Worm (Caenorhabditis elegans): ENCODE results near the gene F45G2.8.
A peak's percentile ranks its signal among the peaks of the same experiment; 100 is the strongest.
"Not testable (repeated sequence)": the region's sequence is repeated elsewhere in the genome, so short reads cannot be mapped to it uniquely, and the experiment has no call there.

The F45G2.8 gene

ce11 chrIII:13409498-13409897, 26.0 kb downstream of the F45G2.8 start, which contains the start of gene myo-6:
Gene myo-6, plus strand, starts transcription at chrIII:13409798.
- TF ChIP-seq mbf-1 (tag; optimal IDR thresholded peaks at IDR 0.05) (no peak), nhr-10 (tag; optimal IDR thresholded peaks at IDR 0.05) (no peak), sma-9 (GFP tag; optimal IDR thresholded peaks at IDR 0.05) (no peak), sma-9 (tag; optimal IDR thresholded peaks at IDR 0.05) (no peak), lin-13 (GFP tag; optimal IDR thresholded peaks at IDR 0.05) (no peak), elt-1 (tag; optimal IDR thresholded peaks at IDR 0.05) (no peak), lsy-2 (tag; optimal IDR thresholded peaks at IDR 0.05) (no peak), alr-1 (tag; optimal IDR thresholded peaks at IDR 0.05) (no peak), R02D3.7 (tag; optimal IDR thresholded peaks at IDR 0.05) (no peak), snpc-4 (tag; optimal IDR thresholded peaks at IDR 0.05) (no peak), ama-1 (optimal IDR thresholded peaks at IDR 0.05) (no peak), nhr-12 (tag; optimal IDR thresholded peaks at IDR 0.05) (no peak)

ce11 chrIII:13405504-13405903, 30.0 kb downstream of the F45G2.8 start, which contains the start of gene nas-1:
Gene nas-1, plus strand, starts transcription at chrIII:13405804.
- TF ChIP-seq aly-2 (tag; optimal IDR thresholded peaks at IDR 0.05) (no peak), nhr-12 (tag; optimal IDR thresholded peaks at IDR 0.05) (no peak), F13H6.1 (tag; optimal IDR thresholded peaks at IDR 0.05) (no peak), nhr-11 (tag; optimal IDR thresholded peaks at IDR 0.05) (no peak), alr-1 (tag; optimal IDR thresholded peaks at IDR 0.05) (no peak), unc-62 (GFP tag; optimal IDR thresholded peaks at IDR 0.05) (no peak), snpc-4 (tag; optimal IDR thresholded peaks at IDR 0.05) (no peak), blmp-1 (tag; optimal IDR thresholded peaks at IDR 0.05; ENCODE audit: insufficient read depth) (no peak), zag-1 (tag; optimal IDR thresholded peaks at IDR 0.05) (no peak), gmeb-1 (tag; optimal IDR thresholded peaks at IDR 0.05) (no peak), peb-1 (tag; optimal IDR thresholded peaks at IDR 0.05) (no peak), ceh-16 (tag; optimal IDR thresholded peaks at IDR 0.05) (no peak), fos-1 (tag; optimal IDR thresholded peaks at IDR 0.05) (no peak), elt-3 (tag; optimal IDR thresholded peaks at IDR 0.05) (no peak)

ce11 chrIII:13404418-13404817, 31.1 kb downstream of the F45G2.8 start, which contains the start of gene ttr-52:
Gene ttr-52, plus strand, starts transcription at chrIII:13404718.
- TF ChIP-seq nhr-25 (tag; optimal IDR thresholded peaks at IDR 0.05) (no peak), nhr-10 (tag; optimal IDR thresholded peaks at IDR 0.05) (no peak), nhr-11 (tag; optimal IDR thresholded peaks at IDR 0.05) (no peak), peb-1 (tag; optimal IDR thresholded peaks at IDR 0.05) (no peak)

- TF ChIP-seq nhr-21 (tag; optimal IDR thresholded peaks at IDR 0.05) (no peak), ZK546.5 (tag; optimal IDR thresholded peaks at IDR 0.05) (no peak), R02D3.7 (tag; optimal IDR thresholded peaks at IDR 0.05) (no peak), blmp-1 (tag; optimal IDR thresholded peaks at IDR 0.05; ENCODE audit: insufficient read depth) (no peak), skn-1 (tag; optimal IDR thresholded peaks at IDR 0.05) (no peak), crh-2 (tag; optimal IDR thresholded peaks at IDR 0.05) (no peak), lin-39 (tag; optimal IDR thresholded peaks at IDR 0.05) (no peak), lsy-2 (tag; optimal IDR thresholded peaks at IDR 0.05) (no peak), unc-55 (GFP tag; optimal IDR thresholded peaks at IDR 0.05) (no peak), snpc-4 (tag; optimal IDR thresholded peaks at IDR 0.05) (no peak), nhr-10 (tag; optimal IDR thresholded peaks at IDR 0.05) (no peak), nhr-11 (tag; optimal IDR thresholded peaks at IDR 0.05) (no peak), lin-13 (GFP tag; optimal IDR thresholded peaks at IDR 0.05) (no peak), fos-1 (tag; optimal IDR thresholded peaks at IDR 0.05) (no peak), dmd-4 (tag; optimal IDR thresholded peaks at IDR 0.05) (no peak)
These were observed 32.5 kb downstream of the F45G2.8 start, which contains the start of gene mig-18 for ce11 chrIII:13402934-13403333. Gene mig-18, plus strand, starts transcription at chrIII:13403234.

ce11 chrIII:13401673-13402258, 33.7 kb downstream of the F45G2.8 start, which contains the start of the genes srlf-9 and srlf-10:
Gene srlf-9, minus strand, starts transcription at chrIII:13401773.
Gene srlf-10, plus strand, starts transcription at chrIII:13402208.
- TF ChIP-seq unc-55 (GFP tag; optimal IDR thresholded peaks at IDR 0.05); nhr-129 (tag; optimal IDR thresholded peaks at IDR 0.05); aly-2 (tag; optimal IDR thresholded peaks at IDR 0.05): not testable (repeated sequence)

- TF ChIP-seq fos-1 (tag; optimal IDR thresholded peaks at IDR 0.05) (peak; percentile 31), peb-1 (tag; optimal IDR thresholded peaks at IDR 0.05) (no peak)
These were observed 40.2 kb downstream of the F45G2.8 start, which contains the start of gene F11F1.1 for ce11 chrIII:13395262-13395661. Gene F11F1.1, plus strand, starts transcription at chrIII:13395562.
